Fruit fly (Drosophila melanogaster) ovary, adult (tissue): ENCODE results near the gene Cyp4ac3.

Source experiments
- CG17801 ChIP-seq: fragments of 200-800 bp; optimal IDR thresholded peaks from 2 replicates; lab custom pipeline; 2019; ENCODE audit warnings: missing biosample characterization, mild to moderate bottlenecking, missing genetic modification characterization, moderate library complexity; ENCODE audit not compliant: partially characterized antibody

The Cyp4ac3 gene

dm6 chr2L:5237899-5238566, 30.3 kb upstream of the Cyp4ac3 start:
- no peak for TF ChIP-seq CG17801

- TF ChIP-seq CG17801, result no peak
Measured at dm6 chr2L:5238567-5238925, 29.8 kb upstream of the Cyp4ac3 start.

dm6 chr2L:5239433-5240278, 28.6 kb upstream of the Cyp4ac3 start:
- TF ChIP-seq CG17801, result no peak

- TF ChIP-seq CG17801, result no peak
Measured at dm6 chr2L:5240520-5240919, 27.8 kb upstream of the Cyp4ac3 start.

dm6 chr2L:5242194-5242914, 25.9 kb upstream of the Cyp4ac3 start:
- TF ChIP-seq CG17801, result no peak

dm6 chr2L:5245363-5245892, 22.9 kb upstream of the Cyp4ac3 start:
- TF ChIP-seq CG17801, result no peak

dm6 chr2L:5247384-5247783, 20.9 kb upstream of the Cyp4ac3 start:
- TF ChIP-seq CG17801, result no peak

dm6 chr2L:5247812-5248211, 20.5 kb upstream of the Cyp4ac3 start:
- TF ChIP-seq CG17801, result no peak

dm6 chr2L:5248582-5248981, 19.7 kb upstream of the Cyp4ac3 start:
- TF ChIP-seq CG17801, result no peak

- no peak for TF ChIP-seq CG17801
Measured at dm6 chr2L:5249766-5250165, 18.5 kb upstream of the Cyp4ac3 start.

- TF ChIP-seq CG17801, result no peak
Measured at dm6 chr2L:5251150-5251549, 17.1 kb upstream of the Cyp4ac3 start.

- TF ChIP-seq CG17801, result no peak
Measured at dm6 chr2L:5251725-5252124, 16.6 kb upstream of the Cyp4ac3 start.

dm6 chr2L:5252399-5253030, 15.8 kb upstream of the Cyp4ac3 start:
- TF ChIP-seq CG17801, result no peak

dm6 chr2L:5254105-5254711, 14.1 kb upstream of the Cyp4ac3 start:
- no peak for TF ChIP-seq CG17801

- no peak for TF ChIP-seq CG17801
Measured at dm6 chr2L:5256036-5256846, 12.1 kb upstream of the Cyp4ac3 start.
